Fruit fly (Drosophila melanogaster) whole organism, prepupa: ENCODE measurements around the gene CG13994.

Source experiments
- Blimp-1 ChIP-seq: fragments of 200-800 bp; sonication (Bioruptor generic); optimal IDR thresholded peaks from 3 replicates; lab custom pipeline; 2017; ENCODE audit warnings: missing biosample characterization, missing genetic modification characterization, mild to moderate bottlenecking, moderate library complexity, missing genetic modification reagents
- CG1621 ChIP-seq: fragments of 200-800 bp; sonication (Bioruptor generic); optimal IDR thresholded peaks from 3 replicates; lab custom pipeline; 2018; ENCODE audit warnings: missing biosample characterization, mild to moderate bottlenecking, missing genetic modification characterization
- CG3919 ChIP-seq: fragments of 200-800 bp; sonication (Bioruptor generic); optimal IDR thresholded peaks from 3 replicates; lab custom pipeline; 2016; ENCODE audit warnings: missing biosample characterization, missing genetic modification characterization
- Eip75B ChIP-seq: fragments of 200-800 bp; sonication (Bioruptor generic); optimal IDR thresholded peaks from 3 replicates; lab custom pipeline; 2016; ENCODE audit warnings: missing biosample characterization, missing genetic modification characterization
- Eip78C ChIP-seq: fragments of 200-800 bp; sonication (Bioruptor generic); peaks from one replicate; lab custom pipeline; 2016; ENCODE audit warnings: missing biosample characterization, missing genetic modification characterization
- Ets21C ChIP-seq: fragments of 200-800 bp; sonication (Bioruptor generic); optimal IDR thresholded peaks from 3 replicates; lab custom pipeline; 2016; ENCODE audit warnings: missing biosample characterization, missing genetic modification characterization
- Ets96B ChIP-seq: fragments of 200-800 bp; optimal IDR thresholded peaks from 2 replicates; lab custom pipeline; 2019; ENCODE audit warnings: missing biosample characterization, mild to moderate bottlenecking, missing genetic modification characterization, moderate library complexity
- Gug ChIP-seq: fragments of 200-800 bp; sonication (Bioruptor generic); IDR thresholded peaks from 2 replicates; pipeline ENCODE4 v1.3.6; 2022; ENCODE audit warnings: missing biosample characterization, missing genetic modification characterization
- Hr39 ChIP-seq: fragments of 200-800 bp; sonication (Bioruptor generic); optimal IDR thresholded peaks from 2 replicates; lab custom pipeline; 2016; ENCODE audit warnings: missing biosample characterization, missing genetic modification characterization
- Lpt ChIP-seq: fragments of 200-800 bp; sonication (Bioruptor generic); optimal IDR thresholded peaks from 3 replicates; lab custom pipeline; 2016; ENCODE audit warnings: missing biosample characterization, missing genetic modification characterization
- Sox102F ChIP-seq: fragments of 200-800 bp; sonication (Bioruptor generic); optimal IDR thresholded peaks from 2 replicates; lab custom pipeline; 2016; ENCODE audit warnings: missing biosample characterization, mild to moderate bottlenecking, missing genetic modification characterization
- lz ChIP-seq: fragments of 200-800 bp; sonication (Bioruptor generic); optimal IDR thresholded peaks from 3 replicates; lab custom pipeline; 2016; ENCODE audit warnings: missing biosample characterization, missing genetic modification characterization
- salr ChIP-seq, 2 experiments: fragments of 200-800 bp; sonication (Bioruptor generic); optimal IDR thresholded peaks; 3 replicates each; lab custom pipeline; 2016 to 2018; ENCODE audit warnings: missing biosample characterization in 2 of 2, missing genetic modification characterization in 2 of 2, mild to moderate bottlenecking in 1 of 2

DNA sequence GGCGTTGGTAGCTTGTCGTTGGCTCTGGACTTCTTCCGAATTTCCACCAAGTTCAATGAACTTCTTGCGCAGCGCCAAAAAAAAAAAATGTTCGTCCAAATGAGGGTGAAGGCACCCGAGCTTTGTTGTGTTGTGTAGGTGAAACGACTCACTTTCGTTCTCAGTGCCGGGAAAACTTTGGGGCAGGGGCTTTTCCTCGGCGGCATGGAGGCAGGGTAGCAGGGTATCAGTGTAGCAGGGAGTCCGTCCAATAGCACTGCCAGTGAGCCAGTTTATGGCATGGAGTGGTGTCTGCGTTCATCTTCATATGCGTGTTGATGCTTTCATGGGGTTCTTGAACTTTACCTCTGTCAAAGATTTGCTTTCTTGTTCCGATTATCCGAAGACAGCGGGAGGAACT, 11.5 kb downstream of the CG13994 start:
- TF ChIP-seq Lpt (GFP tag; lab: Kevin White, UChicago) (no peak), Gug (GFP tag; lab: Robert Waterston, UW) (no peak), Sox102F (GFP tag; lab: Kevin White, UChicago) (no peak), CG1621 (tag; lab: Kevin White, UChicago) (no peak), Eip75B (GFP tag; lab: Kevin White, UChicago) (no peak), Ets96B (no peak), Eip78C (GFP tag; lab: Kevin White, UChicago) (no peak), lz (no peak), Hr39 (GFP tag; lab: Kevin White, UChicago) (no peak), CG3919 (GFP tag; lab: Kevin White, UChicago) (no peak), salr (GFP tag; optimal IDR thresholded peaks at IDR 0.05; lab: Kevin White, UChicago) (no peak), Ets21C (GFP tag; lab: Kevin White, UChicago) (no peak), Blimp-1 (GFP tag; lab: Kevin White, UChicago) (no peak)
